Fruit fly (Drosophila melanogaster) whole organism, embryonic: ENCODE measurements around the gene Vinc.

ENCODE experiments used
- Asciz ChIP-seq: fragments of 200-800 bp; sonication (Bioruptor generic); optimal IDR thresholded peaks from 2 replicates; lab custom pipeline; 2017; ENCODE audit warnings: missing biosample characterization, mild to moderate bottlenecking, missing genetic modification characterization, missing genetic modification reagents
- Awh ChIP-seq: fragments of 200-800 bp; sonication (Bioruptor generic); IDR thresholded peaks from 2 replicates; pipeline ENCODE4, ENCODE4 v1.3.6; 2022; ENCODE audit warnings: missing biosample characterization, missing genetic modification characterization
- Blimp-1 ChIP-seq: fragments of 200-800 bp; sonication (Bioruptor generic); optimal IDR thresholded peaks from 3 replicates; lab custom pipeline; 2018; ENCODE audit warnings: missing biosample characterization, missing genetic modification characterization, mild to moderate bottlenecking, moderate library complexity, missing genetic modification reagents
- BtbVII ChIP-seq: fragments of 200-800 bp; sonication (Bioruptor generic); optimal IDR thresholded peaks from 3 replicates; lab custom pipeline; 2017; ENCODE audit warnings: missing biosample characterization, mild to moderate bottlenecking, missing genetic modification characterization
- CG1024 ChIP-seq: fragments of 200-800 bp; sonication (Bioruptor generic); IDR thresholded peaks from 2 replicates; pipeline ENCODE4 v1.3.6; 2022; ENCODE audit warnings: missing biosample characterization, missing genetic modification characterization
- CG10543 ChIP-seq: fragments of 200-800 bp; sonication (Bioruptor generic); optimal IDR thresholded peaks from 3 replicates; lab custom pipeline; 2017; ENCODE audit warnings: missing biosample characterization, mild to moderate bottlenecking, missing genetic modification characterization, moderate library complexity
- CG11504 ChIP-seq: fragments of 200-800 bp; sonication (Bioruptor generic); optimal IDR thresholded peaks from 3 replicates; lab custom pipeline; 2019; ENCODE audit warnings: missing biosample characterization, mild to moderate bottlenecking, missing genetic modification characterization, moderate library complexity
- CG12769 ChIP-seq: fragments of 200-800 bp; sonication (Bioruptor generic); optimal IDR thresholded peaks from 2 replicates; lab custom pipeline; 2019; ENCODE audit warnings: missing biosample characterization, mild to moderate bottlenecking, missing genetic modification characterization, moderate library complexity
- CG13287 ChIP-seq: fragments of 200-800 bp; sonication (Bioruptor generic); IDR thresholded peaks from 2 replicates; pipeline ENCODE4 v1.3.6; 2022; ENCODE audit warnings: missing biosample characterization, missing genetic modification characterization; ENCODE audit not compliant: partially characterized antibody
- CG15011 ChIP-seq: fragments of 200-800 bp; sonication (Bioruptor generic); optimal IDR thresholded peaks from 3 replicates; lab custom pipeline; 2018; ENCODE audit warnings: missing biosample characterization, mild to moderate bottlenecking, missing genetic modification characterization
- CG2875 ChIP-seq: fragments of 200-800 bp; sonication (Bioruptor generic); optimal IDR thresholded peaks from 2 replicates; lab custom pipeline; 2017; ENCODE audit warnings: missing biosample characterization, mild to moderate bottlenecking, missing genetic modification characterization, missing genetic modification reagents
- CG3163 ChIP-seq: fragments of 200-800 bp; sonication (Bioruptor generic); optimal IDR thresholded peaks from 3 replicates; lab custom pipeline; 2016; ENCODE audit warnings: missing biosample characterization, missing genetic modification characterization
- CG32772 ChIP-seq: fragments of 200-800 bp; sonication (Bioruptor generic); IDR thresholded peaks from 2 replicates; pipeline ENCODE4 v1.3.6; 2022; ENCODE audit warnings: missing biosample characterization, missing genetic modification characterization
- CG3281 ChIP-seq: fragments of 200-800 bp; sonication (Bioruptor generic); optimal IDR thresholded peaks from 3 replicates; lab custom pipeline; 2017; ENCODE audit warnings: missing biosample characterization, mild to moderate bottlenecking, missing genetic modification characterization
- CG5953 ChIP-seq: fragments of 200-800 bp; sonication (Bioruptor generic); IDR thresholded peaks from 2 replicates; pipeline ENCODE4 v1.3.6; 2022; ENCODE audit warnings: missing biosample characterization, missing genetic modification characterization
- CG7357 ChIP-seq: fragments of 200-800 bp; sonication (Bioruptor generic); IDR thresholded peaks from 3 replicates; pipeline ENCODE4 v1.3.6; 2022; ENCODE audit warnings: missing biosample characterization, missing genetic modification characterization
- CG7987 ChIP-seq: fragments of 200-800 bp; sonication (Bioruptor generic); optimal IDR thresholded peaks from 2 replicates; lab custom pipeline; 2018; ENCODE audit warnings: missing biosample characterization, mild to moderate bottlenecking, missing genetic modification characterization, moderate library complexity
- CkIIα-i1 ChIP-seq: fragments of 200-800 bp; sonication (Bioruptor generic); IDR thresholded peaks from 2 replicates; pipeline ENCODE4 v1.3.6; 2022; ENCODE audit warnings: missing biosample characterization, missing genetic modification characterization
- CoRest ChIP-seq: fragments of 200-800 bp; sonication (Bioruptor generic); optimal IDR thresholded peaks from 3 replicates; lab custom pipeline; 2018; ENCODE audit warnings: missing biosample characterization, mild to moderate bottlenecking, missing genetic modification characterization, moderate library complexity
- Deaf1 ChIP-seq: fragments of 200-800 bp; optimal IDR thresholded peaks from 3 replicates; lab custom pipeline; 2019; ENCODE audit warnings: missing biosample characterization, mild to moderate bottlenecking, missing genetic modification characterization, moderate library complexity
- Dfd ChIP-seq, 2 experiments: fragments of >200 bp; optimal IDR thresholded peaks; 2 replicates each; lab custom pipeline; 2017; ENCODE audit warnings: missing biosample characterization in 2 of 2, missing genetic modification characterization in 2 of 2
- E2f1 ChIP-seq: fragments of 200-800 bp; sonication (Bioruptor generic); IDR thresholded peaks from 2 replicates; pipeline ENCODE4 v1.3.6; 2022; ENCODE audit warnings: missing biosample characterization, missing genetic modification characterization
- H15 ChIP-seq: fragments of 200-800 bp; sonication (Bioruptor generic); IDR thresholded peaks from 3 replicates; pipeline ENCODE4 v1.3.6; 2022; ENCODE audit warnings: missing biosample characterization, missing genetic modification characterization
- Med ChIP-seq: fragments of 200-800 bp; sonication (Bioruptor generic); peaks from one replicate; lab custom pipeline; 2016; ENCODE audit warnings: missing biosample characterization, missing genetic modification characterization, mild to moderate bottlenecking, inconsistent platforms, moderate library complexity
- Mes4 ChIP-seq: fragments of 200-800 bp; sonication (Bioruptor generic); optimal IDR thresholded peaks from 2 replicates; lab custom pipeline; 2016; ENCODE audit warnings: missing biosample characterization, missing genetic modification characterization
- Mrtf ChIP-seq: fragments of 200-800 bp; sonication (Bioruptor generic); IDR thresholded peaks from 3 replicates; pipeline ENCODE4 v1.3.6; 2022; ENCODE audit warnings: missing biosample characterization, missing genetic modification characterization
- Pdp1 ChIP-seq, 2 experiments: fragments of 200-800 bp; sonication (Bioruptor generic); optimal IDR thresholded peaks; 3 replicates each; lab custom pipeline; 2016; ENCODE audit warnings: missing biosample characterization in 2 of 2, missing genetic modification characterization in 2 of 2, mild to moderate bottlenecking in 1 of 2, moderate library complexity in 1 of 2
- Spps ChIP-seq: fragments of 200-800 bp; sonication (Bioruptor generic); optimal IDR thresholded peaks from 2 replicates; lab custom pipeline; 2018; ENCODE audit warnings: missing biosample characterization, mild to moderate bottlenecking, missing genetic modification characterization
- Sry-β ChIP-seq: fragments of 200-800 bp; sonication (Bioruptor generic); optimal IDR thresholded peaks from 2 replicates; lab custom pipeline; 2018; ENCODE audit warnings: missing biosample characterization, mild to moderate bottlenecking, missing genetic modification characterization, moderate library complexity
- caup ChIP-seq: fragments of 200-800 bp; sonication (Bioruptor generic); optimal IDR thresholded peaks from 3 replicates; lab custom pipeline; 2017; ENCODE audit warnings: missing biosample characterization, mild to moderate bottlenecking, missing genetic modification characterization, moderate library complexity; ENCODE audit not compliant: severe bottlenecking
- crol ChIP-seq: fragments of 200-800 bp; sonication (Bioruptor generic); IDR thresholded peaks from 2 replicates; pipeline ENCODE4 v1.3.6; 2022; ENCODE audit warnings: missing biosample characterization, missing genetic modification characterization
- gcm ChIP-seq: fragments of 200-800 bp; sonication (Bioruptor generic); optimal IDR thresholded peaks from 2 replicates; lab custom pipeline; 2019; ENCODE audit warnings: missing biosample characterization, mild to moderate bottlenecking, missing genetic modification characterization, moderate library complexity
- hkb ChIP-seq, 2 experiments: fragments of 200-800 bp in 1 of 2; fragments of >200 bp in 1 of 2; sonication (Bioruptor generic) in 1 of 2; IDR thresholded peaks in 1 of 2; optimal IDR thresholded peaks in 1 of 2; 2 replicates each; pipeline versions ENCODE4 v1.3.6 to Lab custom; 2017 to 2022; ENCODE audit warnings: missing biosample characterization in 1 of 2, missing genetic modification characterization in 1 of 2
- jigr1 ChIP-seq: fragments of 200-800 bp; sonication (Bioruptor generic); IDR thresholded peaks from 3 replicates; pipeline ENCODE4 v1.3.6; 2022; ENCODE audit warnings: missing biosample characterization, missing genetic modification characterization
- ken ChIP-seq: fragments of 200-800 bp; sonication (Bioruptor generic); IDR thresholded peaks from 3 replicates; pipeline ENCODE4 v1.3.6; 2022; ENCODE audit warnings: missing biosample characterization, missing genetic modification characterization
- nerfin-1 ChIP-seq: fragments of 200-800 bp; sonication (Bioruptor generic); optimal IDR thresholded peaks from 3 replicates; lab custom pipeline; 2019; ENCODE audit warnings: missing biosample characterization, mild to moderate bottlenecking, missing genetic modification characterization, moderate library complexity
- org-1 ChIP-seq: fragments of 200-800 bp; sonication (Bioruptor generic); optimal IDR thresholded peaks from 2 replicates; lab custom pipeline; 2017; ENCODE audit warnings: missing biosample characterization, missing genetic modification characterization
- repo ChIP-seq: fragments of 200-800 bp; sonication (Bioruptor generic); optimal IDR thresholded peaks from 2 replicates; lab custom pipeline; 2016; ENCODE audit warnings: missing biosample characterization, missing genetic modification characterization
- sens ChIP-seq: fragments of 200-800 bp; sonication (Bioruptor generic); peaks from one replicate; lab custom pipeline; 2016; ENCODE audit warnings: missing biosample characterization, missing genetic modification characterization
- trh ChIP-seq: fragments of 200-800 bp; sonication (Bioruptor generic); optimal IDR thresholded peaks from 2 replicates; lab custom pipeline; 2016; ENCODE audit warnings: missing biosample characterization, missing genetic modification characterization
- twi ChIP-seq: fragments of 200-800 bp; optimal IDR thresholded peaks from 2 replicates; lab custom pipeline; 2019; ENCODE audit warnings: missing biosample characterization, mild to moderate bottlenecking, missing genetic modification characterization, moderate library complexity

Gene Vinc

dm6 chrX:2213759-2214406 lies 8.5 kb downstream of the Vinc start, which contains the start of gene SmydA-8 (continued):
- TF ChIP-seq CG7357 (no peak), CG3281 (GFP tag; lab: Kevin White, UChicago) (no peak), Deaf1 (tag; lab: Kevin White, UChicago) (peak; percentile 51), Pdp1 (GFP tag; optimal IDR thresholded peaks at IDR 0.05; lab: Kevin White, UChicago) (peak in 1 of 2 experiments; percentile 66), org-1 (no peak), CG15011 (GFP tag; lab: Kevin White, UChicago) (no peak), E2f1 (GFP tag; lab: Robert Waterston, UW) (no peak), trh (GFP tag; lab: Kevin White, UChicago) (no peak), CG10543 (GFP tag; lab: Kevin White, UChicago) (no peak), Sry-β (GFP tag; lab: Kevin White, UChicago) (no peak), CkIIα-i1 (no peak), Mes4 (GFP tag; lab: Kevin White, UChicago) (no peak), CG5953 (GFP tag; lab: Robert Waterston, UW) (no peak), CG12769 (tag; lab: Kevin White, UChicago) (peak; percentile 6), Dfd (GFP tag; optimal IDR thresholded peaks at IDR 0.05; lab: Kevin White, UChicago) (no peak), CG32772 (GFP tag; lab: Robert Waterston, UW) (no peak), jigr1 (GFP tag; lab: Robert Waterston, UW) (no peak), Awh (no peak), H15 (GFP tag; lab: Robert Waterston, UW) (no peak), CG13287 (0 out of 2 replicates have a peak, but pooled peaks have one; percentile 13), hkb (optimal IDR thresholded peaks at IDR 0.05; lab: Kevin White, UChicago) (no peak), hkb (GFP tag; IDR thresholded peaks at IDR 0.05; lab: Robert Waterston, UW) (0 out of 2 replicates have a peak, but pooled peaks have one; percentile 10), Asciz (GFP tag; lab: Kevin White, UChicago) (no peak), repo (no peak), CG3163 (no peak), twi (tag; lab: Kevin White, UChicago) (no peak), BtbVII (GFP tag; lab: Kevin White, UChicago) (no peak), sens (GFP tag; lab: Kevin White, UChicago) (peak; percentile 19), CG2875 (GFP tag; lab: Kevin White, UChicago) (no peak), nerfin-1 (no peak), crol (GFP tag; lab: Robert Waterston, UW) (no peak), Spps (tag; lab: Kevin White, UChicago) (no peak), Mrtf (no peak), caup (GFP tag; lab: Kevin White, UChicago) (no peak), CG1024 (GFP tag; lab: Robert Waterston, UW) (no peak), CoRest (no peak), CG7987 (GFP tag; lab: Kevin White, UChicago) (no peak), gcm (no peak)

- peak; percentile 14 for TF ChIP-seq Blimp-1 (GFP tag; lab: Kevin White, UChicago)
- TF ChIP-seq ken, result no peak
- peak; percentile 25 for TF ChIP-seq Med
- TF ChIP-seq CG11504, result peak; percentile 6
Observed at dm6 chrX:2212327-2212820, 10.0 kb downstream of the Vinc start.
